Fruit fly (Drosophila melanogaster) whole organism, prepupa: Measurements from ENCODE around the gene Spec2.

Experiments
- CG16779 ChIP-seq: fragments of 200-800 bp; sonication (Bioruptor generic); optimal IDR thresholded peaks from 3 replicates; lab custom pipeline; 2017; ENCODE audit warnings: missing biosample characterization, mild to moderate bottlenecking, missing genetic modification characterization
- CG3032 ChIP-seq: fragments of 200-800 bp; optimal IDR thresholded peaks from 2 replicates; lab custom pipeline; 2019; ENCODE audit warnings: missing biosample characterization, mild to moderate bottlenecking, missing genetic modification characterization, moderate library complexity
- Gug ChIP-seq: fragments of 200-800 bp; sonication (Bioruptor generic); IDR thresholded peaks from 2 replicates; pipeline ENCODE4 v1.3.6; 2022; ENCODE audit warnings: missing biosample characterization, missing genetic modification characterization
- Smox ChIP-seq: fragments of 200-800 bp; sonication (Bioruptor generic); optimal IDR thresholded peaks from 3 replicates; lab custom pipeline; 2016; ENCODE audit warnings: missing biosample characterization, missing genetic modification characterization
- cyc ChIP-seq: fragments of 200-800 bp; sonication (Bioruptor generic); optimal IDR thresholded peaks from 3 replicates; lab custom pipeline; 2016; ENCODE audit warnings: missing biosample characterization, missing genetic modification characterization
- dac ChIP-seq: fragments of 200-800 bp; sonication (Bioruptor generic); optimal IDR thresholded peaks from 2 replicates; lab custom pipeline; 2017; ENCODE audit warnings: missing biosample characterization, mild to moderate bottlenecking, missing genetic modification characterization
- fd59A ChIP-seq: fragments of 200-800 bp; sonication (Bioruptor generic); optimal IDR thresholded peaks from 2 replicates; lab custom pipeline; 2017; ENCODE audit warnings: missing biosample characterization, mild to moderate bottlenecking, missing genetic modification characterization, missing genetic modification reagents
- fd85E ChIP-seq: fragments of 200-800 bp; sonication (Bioruptor generic); optimal IDR thresholded peaks from 3 replicates; lab custom pipeline; 2016; ENCODE audit warnings: missing biosample characterization, missing genetic modification characterization
- fkh ChIP-seq: fragments of 200-800 bp; sonication (Bioruptor generic); optimal IDR thresholded peaks from 3 replicates; lab custom pipeline; 2017; ENCODE audit warnings: missing biosample characterization, mild to moderate bottlenecking, missing genetic modification characterization, moderate library complexity
- net ChIP-seq: fragments of 200-800 bp; sonication (Bioruptor generic); optimal IDR thresholded peaks from 3 replicates; lab custom pipeline; 2016; ENCODE audit warnings: missing biosample characterization, missing genetic modification characterization
- pdm3 ChIP-seq: fragments of 200-800 bp; sonication (Bioruptor generic); optimal IDR thresholded peaks from 3 replicates; lab custom pipeline; 2016; ENCODE audit warnings: missing biosample characterization, missing genetic modification characterization
- svp ChIP-seq: fragments of 200-800 bp; sonication (Bioruptor generic); peaks from one replicate; lab custom pipeline; 2016; ENCODE audit warnings: missing biosample characterization, missing genetic modification characterization

DNA sequence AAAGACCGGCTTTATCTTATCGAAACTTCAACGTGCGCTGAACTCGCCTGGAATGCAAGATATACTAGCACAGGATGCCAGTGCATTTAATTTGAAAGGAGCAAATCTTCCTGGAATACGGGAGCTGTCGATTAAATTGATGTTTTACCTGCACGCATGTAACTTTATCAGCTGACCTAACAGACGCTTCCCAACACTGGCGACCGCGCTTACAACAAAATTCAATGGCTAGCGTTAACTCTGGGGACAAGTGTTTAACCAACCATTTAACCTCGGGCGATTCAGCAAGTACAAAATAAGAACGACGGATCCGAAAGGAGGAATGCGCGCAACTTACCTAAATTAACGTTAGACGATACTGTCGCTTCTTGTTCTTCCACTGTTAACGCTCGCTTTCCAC, 12.2 kb downstream of the Spec2 start:
- no peak for TF ChIP-seq Gug (GFP tag; lab: Robert Waterston, UW)
- no peak for TF ChIP-seq CG16779 (tag; lab: Kevin White, UChicago)
- TF ChIP-seq CG3032 (tag; lab: Kevin White, UChicago) = no peak
- TF ChIP-seq cyc (GFP tag; lab: Kevin White, UChicago) = no peak
- TF ChIP-seq dac = no peak
- TF ChIP-seq fd85E (GFP tag; lab: Kevin White, UChicago) = no peak
- no peak for TF ChIP-seq fd59A (GFP tag; lab: Kevin White, UChicago)
- TF ChIP-seq svp = no peak
- TF ChIP-seq fkh (GFP tag; lab: Kevin White, UChicago) = no peak
- no peak for TF ChIP-seq net
- no peak for TF ChIP-seq pdm3 (GFP tag; lab: Kevin White, UChicago)
- TF ChIP-seq Smox (GFP tag; lab: Kevin White, UChicago) = no peak
